Fruit fly (Drosophila melanogaster): ENCODE results near the gene CG4281.

Gene CG4281

dm6 chrX:2083109-2083508, 18.2 kb upstream of the CG4281 start:
- TF ChIP-seq Mio (GFP tag; optimal IDR thresholded peaks at IDR 0.05) (peak; percentile 70), CG9705 (GFP tag; optimal IDR thresholded peaks at IDR 0.05) (peak; percentile 74), woc (GFP tag; optimal IDR thresholded peaks at IDR 0.05) (peak; percentile 59), GATAd (GFP tag; optimal IDR thresholded peaks at IDR 0.05) (no peak), jim (GFP tag; optimal IDR thresholded peaks at IDR 0.05) (no peak), tai (GFP tag; optimal IDR thresholded peaks at IDR 0.05) (no peak), Dif (GFP tag; optimal IDR thresholded peaks at IDR 0.05; ENCODE audit: partially characterized antibody) (no peak), usp (GFP tag; optimal IDR thresholded peaks at IDR 0.05) (no peak), CG32264 (GFP tag; optimal IDR thresholded peaks at IDR 0.05) (peak; percentile 77), Rel (GFP tag; optimal IDR thresholded peaks at IDR 0.05) (peak; percentile 1), Rel (tag; optimal IDR thresholded peaks at IDR 0.05) (peak; percentile 58), HLH106 (tag; optimal IDR thresholded peaks at IDR 0.05) (peak; percentile 92), lola (GFP tag; optimal IDR thresholded peaks at IDR 0.05) (no peak), Dfd (GFP tag; optimal IDR thresholded peaks at IDR 0.05) (no peak), dsf (GFP tag; optimal IDR thresholded peaks at IDR 0.05; ENCODE audit: borderline replicate concordance) (peak; percentile 22), br (GFP tag; optimal IDR thresholded peaks at IDR 0.05) (peak; percentile 89), Hr78 (GFP tag; optimal IDR thresholded peaks at IDR 0.05) (no peak), dl (GFP tag; optimal IDR thresholded peaks at IDR 0.05; ENCODE audit: insufficient read depth in 1 of 2, partially characterized antibody in 2 of 2) (no peak), pan (optimal IDR thresholded peaks at IDR 0.05) (no peak), sage (GFP tag; optimal IDR thresholded peaks at IDR 0.05) (no peak), sv (GFP tag; optimal IDR thresholded peaks at IDR 0.05) (peak; percentile 25), CrebA (GFP tag; optimal IDR thresholded peaks at IDR 0.05; ENCODE audit: borderline replicate concordance) (no peak), brk (GFP tag; optimal IDR thresholded peaks at IDR 0.05) (no peak), Abd-B (GFP tag; optimal IDR thresholded peaks at IDR 0.05) (no peak), Sp1 (GFP tag; optimal IDR thresholded peaks at IDR 0.05) (peak; percentile 84), h (GFP tag; optimal IDR thresholded peaks at IDR 0.05) (peak; percentile 92), Jra (GFP tag; optimal IDR thresholded peaks at IDR 0.05) (peak; percentile 44), OdsH (GFP tag; optimal IDR thresholded peaks at IDR 0.05) (peak; percentile 86), Hnf4 (GFP tag; optimal IDR thresholded peaks at IDR 0.05) (peak; percentile 92), Vsx2 (GFP tag; optimal IDR thresholded peaks at IDR 0.05; ENCODE audit: partially characterized antibody) (no peak), fru (GFP tag; optimal IDR thresholded peaks at IDR 0.05) (peak; percentile 89), Myc (optimal IDR thresholded peaks at IDR 0.05) (no peak), foxo (GFP tag; optimal IDR thresholded peaks at IDR 0.05) (peak; percentile 78 to 91), rgr (GFP tag; optimal IDR thresholded peaks at IDR 0.05) (peak; percentile 94), psq (GFP tag; optimal IDR thresholded peaks at IDR 0.05) (peak; percentile 71), Hr83 (GFP tag; optimal IDR thresholded peaks at IDR 0.05; ENCODE audit: poor library complexity, severe bottlenecking) (peak; percentile 42), ey (GFP tag; optimal IDR thresholded peaks at IDR 0.05) (peak; percentile 94), N (GFP tag; optimal IDR thresholded peaks at IDR 0.05) (no peak), dmrt93B (GFP tag; optimal IDR thresholded peaks at IDR 0.05) (peak; percentile 82)

dm6 chrX:2081848-2082365, 17.0 kb upstream of the CG4281 start:
- TF ChIP-seq tai (GFP tag; optimal IDR thresholded peaks at IDR 0.05) (no peak), OdsH (GFP tag; optimal IDR thresholded peaks at IDR 0.05) (no peak), CrebA (GFP tag; optimal IDR thresholded peaks at IDR 0.05; ENCODE audit: borderline replicate concordance) (no peak), HLH106 (tag; optimal IDR thresholded peaks at IDR 0.05) (no peak), jim (GFP tag; optimal IDR thresholded peaks at IDR 0.05) (no peak), dl (GFP tag; optimal IDR thresholded peaks at IDR 0.05; ENCODE audit: insufficient read depth in 1 of 2, partially characterized antibody in 2 of 2) (no peak)
